Fruit fly (Drosophila melanogaster) whole organism, embryonic: ENCODE data around the gene CG32413.

Experiments used
- Antp ChIP-seq: fragments of 200-800 bp; sonication (Bioruptor generic); optimal IDR thresholded peaks from 3 replicates; lab custom pipeline; 2016; ENCODE audit warnings: missing biosample characterization, missing genetic modification characterization
- BEAF-32 ChIP-seq: fragments of 200-800 bp; sonication (Bioruptor generic); optimal IDR thresholded peaks from 3 replicates; lab custom pipeline; 2017; ENCODE audit warnings: missing biosample characterization, missing genetic modification characterization, mild to moderate bottlenecking, moderate library complexity, missing genetic modification reagents
- CG12236 ChIP-seq: fragments of 200-800 bp; sonication (Bioruptor generic); optimal IDR thresholded peaks from 2 replicates; lab custom pipeline; 2016; ENCODE audit warnings: missing biosample characterization, missing genetic modification characterization
- CG12659 ChIP-seq: fragments of 200-800 bp; sonication (Bioruptor generic); optimal IDR thresholded peaks from 3 replicates; lab custom pipeline; 2017; ENCODE audit warnings: mild to moderate bottlenecking, missing biosample characterization, missing genetic modification reagents, missing genetic modification characterization
- CG14014 ChIP-seq: fragments of 200-800 bp; sonication (Bioruptor generic); IDR thresholded peaks from 2 replicates; pipeline ENCODE4 v1.3.6; 2022; ENCODE audit warnings: missing biosample characterization, missing genetic modification characterization
- CG18599 ChIP-seq: fragments of 200-800 bp; sonication (Bioruptor generic); optimal IDR thresholded peaks from 3 replicates; lab custom pipeline; 2017; ENCODE audit warnings: missing biosample characterization, missing genetic modification characterization, mild to moderate bottlenecking, moderate library complexity, missing genetic modification reagents
- CG2129 ChIP-seq: fragments of 200-800 bp; sonication (Bioruptor generic); IDR thresholded peaks from 2 replicates; pipeline ENCODE4 v1.3.6; 2022; ENCODE audit warnings: missing biosample characterization, missing genetic modification characterization; ENCODE audit not compliant: partially characterized antibody
- CG32767 ChIP-seq: fragments of 200-800 bp; sonication (Bioruptor generic); IDR thresholded peaks from 2 replicates; pipeline ENCODE4 v1.3.6; 2022; ENCODE audit warnings: missing biosample characterization, missing genetic modification characterization
- CG4360 ChIP-seq: fragments of 200-800 bp; sonication (Bioruptor generic); IDR thresholded peaks from 2 replicates; pipeline ENCODE4 v1.3.6; 2022; ENCODE audit warnings: missing biosample characterization, missing genetic modification characterization
- CG4404 ChIP-seq: fragments of 200-800 bp; sonication (Bioruptor generic); IDR thresholded peaks from 2 replicates; pipeline ENCODE4 v1.3.6; 2022; ENCODE audit warnings: missing biosample characterization, missing genetic modification characterization
- CG4707 ChIP-seq: fragments of 200-800 bp; sonication (Bioruptor generic); optimal IDR thresholded peaks from 2 replicates; lab custom pipeline; 2018; ENCODE audit warnings: missing biosample characterization, mild to moderate bottlenecking, missing genetic modification characterization, moderate library complexity
- CG6683 ChIP-seq: fragments of 200-800 bp; sonication (Bioruptor generic); optimal IDR thresholded peaks from 2 replicates; lab custom pipeline; 2017; ENCODE audit warnings: missing biosample characterization, mild to moderate bottlenecking, missing genetic modification characterization, missing genetic modification reagents
- CG6813 ChIP-seq: fragments of 200-800 bp; sonication (Bioruptor generic); optimal IDR thresholded peaks from 2 replicates; lab custom pipeline; 2017; ENCODE audit warnings: missing biosample characterization, missing genetic modification characterization, mild to moderate bottlenecking, moderate library complexity, missing genetic modification reagents
- CG7372 ChIP-seq: fragments of 200-800 bp; sonication (Bioruptor generic); IDR thresholded peaks from 2 replicates; pipeline ENCODE4 v1.3.6; 2022; ENCODE audit warnings: missing biosample characterization, missing genetic modification characterization
- CG7556 ChIP-seq: fragments of 200-800 bp; sonication (Bioruptor generic); optimal IDR thresholded peaks from 2 replicates; lab custom pipeline; 2017; ENCODE audit warnings: missing biosample characterization, mild to moderate bottlenecking, missing genetic modification characterization
- CG8089 ChIP-seq: fragments of 200-800 bp; sonication (Bioruptor generic); optimal IDR thresholded peaks from 3 replicates; lab custom pipeline; 2016; ENCODE audit warnings: missing biosample characterization, missing genetic modification characterization
- CG8924 ChIP-seq: fragments of 200-800 bp; optimal IDR thresholded peaks from 3 replicates; lab custom pipeline; 2019; ENCODE audit warnings: missing biosample characterization, mild to moderate bottlenecking, missing genetic modification characterization, moderate library complexity
- CTCF ChIP-seq: fragments of 200-800 bp; sonication (Bioruptor generic); optimal IDR thresholded peaks from 2 replicates; lab custom pipeline; 2017; ENCODE audit warnings: missing biosample characterization, mild to moderate bottlenecking, missing genetic modification characterization, moderate library complexity
- Fer2 ChIP-seq: fragments of 200-800 bp; sonication (Bioruptor generic); optimal IDR thresholded peaks from 2 replicates; lab custom pipeline; 2018; ENCODE audit warnings: missing biosample characterization, mild to moderate bottlenecking, missing genetic modification characterization, moderate library complexity
- Hr39 ChIP-seq: fragments of >200 bp; optimal IDR thresholded peaks from 2 replicates; lab custom pipeline; 2017
- Hsf ChIP-seq: fragments of 200-800 bp; sonication (Bioruptor generic); optimal IDR thresholded peaks from 3 replicates; lab custom pipeline; 2016; ENCODE audit warnings: missing biosample characterization, missing genetic modification characterization
- Lpt ChIP-seq: fragments of >200 bp; optimal IDR thresholded peaks from 2 replicates; lab custom pipeline; 2018; ENCODE audit warnings: missing biosample characterization, missing genetic modification characterization
- Mad ChIP-seq: fragments of 200-800 bp; sonication (Bioruptor generic); optimal IDR thresholded peaks from 2 replicates; lab custom pipeline; 2016; ENCODE audit warnings: missing biosample characterization, missing genetic modification characterization
- Meics ChIP-seq: fragments of 200-800 bp; sonication (Bioruptor generic); optimal IDR thresholded peaks from 2 replicates; lab custom pipeline; 2017; ENCODE audit warnings: missing biosample characterization, mild to moderate bottlenecking, missing genetic modification characterization
- Neu2 ChIP-seq: fragments of 200-800 bp; sonication (Bioruptor generic); optimal IDR thresholded peaks from 3 replicates; lab custom pipeline; 2016; ENCODE audit warnings: missing biosample characterization, missing genetic modification characterization, borderline replicate concordance
- Sry-β ChIP-seq: fragments of 200-800 bp; sonication (Bioruptor generic); optimal IDR thresholded peaks from 2 replicates; lab custom pipeline; 2018; ENCODE audit warnings: missing biosample characterization, mild to moderate bottlenecking, missing genetic modification characterization, moderate library complexity
- Vsx1 ChIP-seq: fragments of 200-800 bp; sonication (Bioruptor generic); optimal IDR thresholded peaks from 2 replicates; lab custom pipeline; 2017; ENCODE audit warnings: missing biosample characterization, mild to moderate bottlenecking, missing genetic modification characterization, missing genetic modification reagents
- crc ChIP-seq: fragments of 200-800 bp; sonication (Bioruptor generic); optimal IDR thresholded peaks from 2 replicates; lab custom pipeline; 2016; ENCODE audit warnings: missing biosample characterization, missing genetic modification characterization
- dmrt99B ChIP-seq: fragments of 200-800 bp; sonication (Bioruptor generic); optimal IDR thresholded peaks from 2 replicates; lab custom pipeline; 2018; ENCODE audit warnings: missing biosample characterization, mild to moderate bottlenecking, missing genetic modification characterization, moderate library complexity
- ems ChIP-seq: fragments of 200-800 bp; sonication (Bioruptor generic); optimal IDR thresholded peaks from 3 replicates; lab custom pipeline; 2016; ENCODE audit warnings: missing biosample characterization, missing genetic modification characterization
- fd102C ChIP-seq: fragments of 200-800 bp; sonication (Bioruptor generic); optimal IDR thresholded peaks from 2 replicates; lab custom pipeline; 2018; ENCODE audit warnings: missing biosample characterization, mild to moderate bottlenecking, missing genetic modification characterization, moderate library complexity
- fd64A ChIP-seq: fragments of 200-800 bp; sonication (Bioruptor generic); optimal IDR thresholded peaks from 3 replicates; lab custom pipeline; 2018; ENCODE audit warnings: missing biosample characterization, mild to moderate bottlenecking, missing genetic modification characterization
- fru ChIP-seq: fragments of >200 bp; optimal IDR thresholded peaks from 2 replicates; lab custom pipeline; 2017
- h ChIP-seq: fragments of >200 bp; optimal IDR thresholded peaks from 2 replicates; lab custom pipeline; 2017
- inv ChIP-seq: fragments of 200-800 bp; sonication (Bioruptor generic); IDR thresholded peaks from 2 replicates; pipeline ENCODE4 v1.3.6; 2022; ENCODE audit warnings: missing biosample characterization, missing genetic modification characterization; ENCODE audit not compliant: partially characterized antibody
- jigr1 ChIP-seq: fragments of 200-800 bp; sonication (Bioruptor generic); IDR thresholded peaks from 3 replicates; pipeline ENCODE4 v1.3.6; 2022; ENCODE audit warnings: missing biosample characterization, missing genetic modification characterization
- kni ChIP-seq: fragments of 200-800 bp; sonication (Bioruptor generic); optimal IDR thresholded peaks from 3 replicates; lab custom pipeline; 2017; ENCODE audit warnings: mild to moderate bottlenecking, missing biosample characterization, missing genetic modification reagents, missing genetic modification characterization
- nom ChIP-seq: fragments of 200-800 bp; sonication (Bioruptor generic); optimal IDR thresholded peaks from 2 replicates; lab custom pipeline; 2017; ENCODE audit warnings: missing biosample characterization, missing genetic modification characterization, mild to moderate bottlenecking, moderate library complexity, missing genetic modification reagents
- oc ChIP-seq: fragments of 200-800 bp; sonication (Bioruptor generic); optimal IDR thresholded peaks from 2 replicates; lab custom pipeline; 2018; ENCODE audit warnings: missing biosample characterization, mild to moderate bottlenecking, missing genetic modification characterization, moderate library complexity
- pan ChIP-seq, 4 experiments: fragments of >200 bp in 3 of 4; fragments of 200-800 bp in 1 of 4; sonication (Bioruptor generic) in 1 of 4; optimal IDR thresholded peaks in 3 of 4; IDR thresholded peaks in 1 of 4; 2 replicates each; pipeline versions ENCODE4 v1.3.6 to Lab custom; 2017 to 2022; ENCODE audit warnings: missing biosample characterization in 2 of 4, missing genetic modification characterization in 2 of 4, mixed read lengths in 1 of 4
- peb ChIP-seq: fragments of 200-800 bp; sonication (Bioruptor generic); IDR thresholded peaks from 2 replicates; pipeline ENCODE4 v1.3.6; 2022; ENCODE audit warnings: missing biosample characterization, missing genetic modification characterization
- pros ChIP-seq: fragments of 200-800 bp; sonication (Bioruptor generic); optimal IDR thresholded peaks from 3 replicates; lab custom pipeline; 2019; ENCODE audit warnings: missing biosample characterization, mild to moderate bottlenecking, missing genetic modification characterization, moderate library complexity
- sens ChIP-seq: fragments of 200-800 bp; sonication (Bioruptor generic); peaks from one replicate; lab custom pipeline; 2016; ENCODE audit warnings: missing biosample characterization, missing genetic modification characterization
- slbo ChIP-seq: fragments of 200-800 bp; sonication (Bioruptor generic); IDR thresholded peaks from 2 replicates; pipeline ENCODE4 v1.3.6; 2022; ENCODE audit warnings: missing biosample characterization, missing genetic modification characterization
- slp2 ChIP-seq: fragments of 200-800 bp; sonication (Bioruptor generic); optimal IDR thresholded peaks from 2 replicates; lab custom pipeline; 2016; ENCODE audit warnings: missing biosample characterization, missing genetic modification characterization
- sr ChIP-seq: fragments of 200-800 bp; sonication (Bioruptor generic); IDR thresholded peaks from 3 replicates; pipeline ENCODE4 v1.3.6; 2022; ENCODE audit warnings: missing biosample characterization, missing genetic modification characterization
- tap ChIP-seq: fragments of 200-800 bp; optimal IDR thresholded peaks from 3 replicates; lab custom pipeline; 2019; ENCODE audit warnings: missing biosample characterization, mild to moderate bottlenecking, missing genetic modification characterization, moderate library complexity
- tgo ChIP-seq: fragments of 200-800 bp; sonication (Bioruptor generic); IDR thresholded peaks from 3 replicates; pipeline ENCODE4 v1.3.6; 2022; ENCODE audit warnings: missing biosample characterization, missing genetic modification characterization
- trh ChIP-seq: fragments of 200-800 bp; sonication (Bioruptor generic); optimal IDR thresholded peaks from 2 replicates; lab custom pipeline; 2016; ENCODE audit warnings: missing biosample characterization, missing genetic modification characterization
- ttk ChIP-seq: fragments of 200-800 bp; sonication (Bioruptor generic); IDR thresholded peaks from 2 replicates; pipeline ENCODE4 v2.1.2; 2022; ENCODE audit warnings: missing biosample characterization, missing genetic modification characterization

Gene CG32413

DNA sequence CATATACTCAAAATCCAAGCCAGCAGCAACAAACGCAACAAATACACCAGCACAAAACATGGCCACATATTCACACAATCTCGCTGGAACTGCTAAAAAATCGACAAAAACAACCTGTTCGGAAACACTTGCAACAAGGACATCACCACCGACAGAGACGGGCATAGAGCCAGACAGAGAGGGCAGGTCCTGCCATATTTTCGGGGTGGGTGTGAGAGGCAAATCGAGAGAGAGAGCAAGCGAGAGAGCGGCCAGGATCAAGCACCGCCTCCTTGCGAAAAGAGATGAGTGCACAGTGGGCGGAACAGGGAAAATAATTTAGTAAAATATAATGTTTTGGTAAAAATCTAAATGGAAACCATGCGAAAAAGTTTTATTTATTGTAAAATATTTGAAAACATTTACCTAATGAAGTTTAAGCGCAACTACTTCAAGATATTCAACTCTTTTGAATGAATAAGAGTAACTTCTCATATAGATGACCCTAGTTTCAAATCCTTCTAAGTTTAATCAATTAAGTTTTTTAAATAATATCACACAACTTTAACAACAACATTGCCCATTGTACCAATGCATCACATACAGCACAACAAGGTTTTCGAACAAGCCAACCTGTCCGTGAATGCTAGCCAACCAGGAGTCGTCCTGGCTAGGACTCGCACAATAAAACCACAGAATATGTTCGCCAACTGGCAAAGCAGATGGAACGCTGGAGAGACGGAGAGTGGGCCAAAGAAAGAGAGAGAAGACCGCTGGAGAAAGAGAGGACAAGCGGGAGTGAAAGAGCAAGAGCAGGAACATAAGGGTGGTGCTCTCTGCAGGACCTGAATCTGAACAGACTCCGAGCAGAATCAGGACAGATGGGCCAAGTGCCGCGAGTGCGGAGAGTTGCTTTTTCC lies 22.3 kb downstream of the CG32413 start (continued):
- peak; percentile 68 for TF ChIP-seq CG12659 (GFP tag; lab: Kevin White, UChicago)
- TF ChIP-seq kni (GFP tag; lab: Kevin White, UChicago): no peak
- no peak for TF ChIP-seq ems
- TF ChIP-seq CG4707: peak; percentile 91
- TF ChIP-seq Sry-β: no peak
- TF ChIP-seq CG18599 (GFP tag; lab: Kevin White, UChicago): no peak
- peak; percentile 58 for TF ChIP-seq Hsf
- TF ChIP-seq CTCF: no peak
- no peak for TF ChIP-seq Hr39 (lab: Kevin White, UChicago)
- TF ChIP-seq Antp (GFP tag; lab: Kevin White, UChicago): no peak
- TF ChIP-seq CG6813 (GFP tag; lab: Kevin White, UChicago): no peak
- TF ChIP-seq Vsx1 (GFP tag; lab: Kevin White, UChicago): no peak
- no peak for TF ChIP-seq pros (GFP tag; lab: Kevin White, UChicago)
- TF ChIP-seq BEAF-32 (GFP tag; lab: Kevin White, UChicago): no peak
- peak; percentile 29 for TF ChIP-seq slp2
- TF ChIP-seq Lpt (GFP tag; lab: Kevin White, UChicago): no peak
- TF ChIP-seq CG4360 (GFP tag; lab: Robert Waterston, UW): no peak
- TF ChIP-seq tap: peak; percentile 75
- peak; percentile 7 for TF ChIP-seq oc (tag; lab: Kevin White, UChicago)
- no peak for TF ChIP-seq h
- peak; percentile 30 for TF ChIP-seq fd102C (GFP tag; lab: Kevin White, UChicago)
- TF ChIP-seq tgo: no peak
- TF ChIP-seq jigr1 (GFP tag; lab: Robert Waterston, UW): no peak
- no peak for TF ChIP-seq Neu2 (GFP tag; lab: Kevin White, UChicago)
- TF ChIP-seq CG8089: peak; percentile 7
- peak; percentile 62; the same call in 1 of the 2 replicates for TF ChIP-seq CG32767
- TF ChIP-seq CG12236: peak; percentile 52
- peak; percentile 60 for TF ChIP-seq slbo (GFP tag; lab: Robert Waterston, UW)
- no peak for TF ChIP-seq Mad (GFP tag; lab: Kevin White, UChicago)
- peak; percentile 82 for TF ChIP-seq dmrt99B (tag; lab: Kevin White, UChicago)
- TF ChIP-seq ttk: no peak
- no peak for TF ChIP-seq CG6683 (GFP tag; lab: Kevin White, UChicago)
- no peak for TF ChIP-seq CG4404 (GFP tag; lab: Robert Waterston, UW)
- TF ChIP-seq CG2129 (GFP tag; lab: Robert Waterston, UW): no peak
- TF ChIP-seq nom (GFP tag; lab: Kevin White, UChicago): no peak
- peak; percentile 36 for TF ChIP-seq crc (GFP tag; lab: Kevin White, UChicago)
- TF ChIP-seq trh (GFP tag; lab: Kevin White, UChicago): peak; percentile 7
- no peak for TF ChIP-seq Meics
- no peak for TF ChIP-seq Fer2 (tag; lab: Kevin White, UChicago)
- no peak for TF ChIP-seq sr (GFP tag; lab: Robert Waterston, UW)
- TF ChIP-seq sens (GFP tag; lab: Kevin White, UChicago): peak; percentile 97
- peak; percentile 77 for TF ChIP-seq CG8924 (tag; lab: Kevin White, UChicago)
- TF ChIP-seq inv (GFP tag; lab: Robert Waterston, UW): no peak
- TF ChIP-seq CG7556 (GFP tag; lab: Kevin White, UChicago): peak; percentile 85
- TF ChIP-seq pan (optimal IDR thresholded peaks at IDR 0.05; lab: Kevin White, UChicago): no peak
- peak in 1 of 2 experiments; percentile 41 for TF ChIP-seq pan (GFP tag; optimal IDR thresholded peaks at IDR 0.05 in 1 of 2, IDR thresholded peaks at IDR 0.05 in 1 of 2)
- peak; percentile 49; the same call in 1 of the 2 replicates for TF ChIP-seq CG14014 (GFP tag; lab: Robert Waterston, UW)
- no peak for TF ChIP-seq fru (lab: Kevin White, UChicago)
- no peak for TF ChIP-seq peb
- no peak for TF ChIP-seq CG7372
- no peak for TF ChIP-seq fd64A (GFP tag; lab: Kevin White, UChicago)
